Worm (Caenorhabditis elegans): Measurements from ENCODE around the gene lst-2.
A peak's percentile ranks its signal among the peaks of the same experiment; 100 is the strongest.

Gene lst-2

DNA sequence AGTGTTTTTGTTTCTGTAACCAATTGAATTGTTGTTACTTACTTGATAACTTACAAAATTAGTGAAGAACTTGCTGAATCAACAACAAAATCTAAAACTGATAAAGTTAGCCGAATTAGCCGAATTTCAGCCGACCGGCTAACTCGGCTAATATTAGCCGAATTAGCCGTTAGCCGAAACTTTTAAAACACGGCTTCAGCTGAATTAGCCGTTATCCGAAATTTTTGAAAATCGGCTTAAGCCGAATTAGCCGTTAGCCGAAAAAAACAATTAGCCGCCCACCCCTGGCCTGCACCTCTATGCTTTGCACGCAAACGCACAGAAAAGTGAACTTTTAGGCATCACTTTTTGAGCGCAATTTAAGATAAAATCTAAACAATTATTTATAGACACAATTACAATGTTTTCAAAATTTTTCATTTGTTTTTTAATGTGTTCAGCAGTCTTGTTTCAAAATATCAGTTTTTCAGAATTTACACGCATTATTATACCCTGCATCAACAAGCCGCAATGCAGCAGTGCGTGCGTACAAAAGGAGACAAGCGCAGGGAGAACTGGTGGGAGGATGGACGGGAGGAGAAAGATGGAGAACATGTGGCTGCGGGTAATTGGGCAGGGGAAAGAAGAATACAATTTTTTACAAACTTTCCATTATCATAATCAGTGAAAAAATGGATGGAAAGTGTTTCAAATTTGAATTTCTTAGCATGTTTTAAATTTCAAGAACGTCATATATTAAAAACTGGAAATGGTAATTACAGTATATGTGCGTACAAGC is 12.1 kb upstream of the lst-2 start (continued):
- TF ChIP-seq tlf-1 (GFP tag; optimal IDR thresholded peaks at IDR 0.05): peak; percentile 22
- TF ChIP-seq nhr-120 (GFP tag; IDR thresholded peaks at IDR 0.05): no peak
- no peak for TF ChIP-seq efl-1 (GFP tag; optimal IDR thresholded peaks at IDR 0.05)
- peak; percentile 54 for TF ChIP-seq lin-54 (GFP tag; optimal IDR thresholded peaks at IDR 0.05)
- no peak for TF ChIP-seq ekl-4 (GFP tag; IDR thresholded peaks at IDR 0.05)
- TF ChIP-seq sptf-2 (GFP tag; optimal IDR thresholded peaks at IDR 0.05): no peak
- TF ChIP-seq B0035.1 (tag; optimal IDR thresholded peaks at IDR 0.05): no peak
- no peak for TF ChIP-seq zim-3 (tag; optimal IDR thresholded peaks at IDR 0.05)
- TF ChIP-seq tbp1 (GFP tag; optimal IDR thresholded peaks at IDR 0.05): peak; percentile 62
- no peak for TF ChIP-seq F37B4.10 (GFP tag; IDR thresholded peaks at IDR 0.05)
- no peak for TF ChIP-seq hlh-12 (tag; optimal IDR thresholded peaks at IDR 0.05)
- no peak for TF ChIP-seq dpff-1 (tag; optimal IDR thresholded peaks at IDR 0.05)
- TF ChIP-seq ceh-40 (GFP tag; IDR thresholded peaks at IDR 0.05): no peak
- no peak for TF ChIP-seq F39B2.1 (GFP tag; IDR thresholded peaks at IDR 0.05)
- TF ChIP-seq K11D2.4 (GFP tag; IDR thresholded peaks at IDR 0.05): no peak
- no peak for TF ChIP-seq C17E4.6 (GFP tag; IDR thresholded peaks at IDR 0.05)
- 0 out of 2 replicates have a peak, but pooled peaks have one; percentile 27 for TF ChIP-seq lir-1 (GFP tag; conservative IDR thresholded peaks at IDR 0.05)
- TF ChIP-seq ceh-100 (GFP tag; IDR thresholded peaks at IDR 0.05): no peak
- TF ChIP-seq let-526 (GFP tag; IDR thresholded peaks at IDR 0.05): no peak
- no peak for TF ChIP-seq F55B11.4 (tag; optimal IDR thresholded peaks at IDR 0.05; ENCODE audit: borderline replicate concordance, insufficient read depth)
- TF ChIP-seq Y95B8A.8 (GFP tag; IDR thresholded peaks at IDR 0.05): no peak
- no peak for TF ChIP-seq attf-5 (GFP tag; optimal IDR thresholded peaks at IDR 0.05)
- no peak for TF ChIP-seq B0336.3 (GFP tag; IDR thresholded peaks at IDR 0.05)
- TF ChIP-seq mcd-1 (GFP tag; IDR thresholded peaks at IDR 0.05): peak; percentile 55
- no peak; the same call in 1 of the 2 replicates for TF ChIP-seq hmg-1.2 (GFP tag; IDR thresholded peaks at IDR 0.05)
- no peak for TF ChIP-seq die-1 (tag; optimal IDR thresholded peaks at IDR 0.05)
- no peak for TF ChIP-seq ztf-22 (GFP tag; optimal IDR thresholded peaks at IDR 0.05)
- TF ChIP-seq F22D6.2 (tag; optimal IDR thresholded peaks at IDR 0.05): peak; percentile 26
- TF ChIP-seq hlh-26 (GFP tag; conservative IDR thresholded peaks at IDR 0.05): no peak
- no peak for TF ChIP-seq mxl-1 (tag; optimal IDR thresholded peaks at IDR 0.05)
- peak; percentile 84 for TF ChIP-seq Y56A3A.18 (GFP tag; IDR thresholded peaks at IDR 0.05)
- peak; percentile 84 for TF ChIP-seq ztf-26 (tag; optimal IDR thresholded peaks at IDR 0.05)
- TF ChIP-seq Y67H2A.10 (GFP tag; conservative IDR thresholded peaks at IDR 0.05): no peak
- peak; percentile 57 for TF ChIP-seq ceh-27 (GFP tag; optimal IDR thresholded peaks at IDR 0.05)
- TF ChIP-seq tbx-9 (tag; optimal IDR thresholded peaks at IDR 0.05; ENCODE audit: borderline replicate concordance): no peak
- no peak for TF ChIP-seq egl-44 (GFP tag; IDR thresholded peaks at IDR 0.05)
- peak; percentile 76 for TF ChIP-seq F23B12.7 (tag; optimal IDR thresholded peaks at IDR 0.05; ENCODE audit: insufficient read depth)
- no peak for TF ChIP-seq let-607 (tag; optimal IDR thresholded peaks at IDR 0.05)
- no peak for TF ChIP-seq akir-1 (GFP tag; optimal IDR thresholded peaks at IDR 0.05)
- peak; percentile 45; the same call in 1 of the 2 replicates for TF ChIP-seq C06A6.2 (GFP tag; conservative IDR thresholded peaks at IDR 0.05)
- TF ChIP-seq ztf-25 (GFP tag; IDR thresholded peaks at IDR 0.05): no peak
- TF ChIP-seq K12H6.12 (tag; optimal IDR thresholded peaks at IDR 0.05): no peak
- TF ChIP-seq pha-4 (tag; optimal IDR thresholded peaks at IDR 0.05): no peak
- TF ChIP-seq pbrm-1 (GFP tag; IDR thresholded peaks at IDR 0.05): peak; percentile 50; the same call in 1 of the 2 replicates
- no peak for TF ChIP-seq egl-18 (GFP tag; IDR thresholded peaks at IDR 0.05)
- no peak for TF ChIP-seq cebp-1 (GFP tag; IDR thresholded peaks at IDR 0.05)
- TF ChIP-seq cebp-1 (tag; optimal IDR thresholded peaks at IDR 0.05): no peak
- TF ChIP-seq B0019.2 (GFP tag; conservative IDR thresholded peaks at IDR 0.05): no peak

All from whole organism, young adult.